Worm (Caenorhabditis elegans) whole organism, early embryonic: ENCODE data around the gene W06A7.4.

ENCODE experiments used
- B0310.2 ChIP-seq: sonication (generic microtip); optimal IDR thresholded peaks from 2 replicates; lab custom pipeline; 2016; ENCODE audit warnings: mild to moderate bottlenecking, missing genetic modification characterization, missing compliant biosample characterization
- F13C5.2 ChIP-seq: sonication (generic microtip); optimal IDR thresholded peaks from 2 replicates; lab custom pipeline; 2017; ENCODE audit warnings: mild to moderate bottlenecking, missing genetic modification characterization, inconsistent platforms, missing compliant biosample characterization
- aly-1 ChIP-seq: sonication (generic microtip); optimal IDR thresholded peaks from 2 replicates; lab custom pipeline; 2016; ENCODE audit warnings: missing genetic modification characterization, missing compliant biosample characterization
- ama-1 ChIP-seq: fragments of 150-350 bp; optimal IDR thresholded peaks from 2 replicates; lab custom pipeline; 2014
- ceh-13 ChIP-seq: fragments of 200-800 bp; sonication (Bioruptor generic); optimal IDR thresholded peaks from 2 replicates; lab custom pipeline; 2018; ENCODE audit warnings: mild to moderate bottlenecking, missing genetic modification characterization, missing compliant biosample characterization
- ceh-36 ChIP-seq: sonication (generic microtip); optimal IDR thresholded peaks from 2 replicates; lab custom pipeline; 2016; ENCODE audit warnings: missing genetic modification characterization, inconsistent platforms, missing compliant biosample characterization
- ets-7 ChIP-seq: sonication (generic microtip); optimal IDR thresholded peaks from 2 replicates; lab custom pipeline; 2016; ENCODE audit warnings: missing genotype, missing genetic modification characterization, missing compliant biosample characterization
- flt-1 ChIP-seq: fragments of 200-800 bp; sonication (Bioruptor generic); IDR thresholded peaks from 2 replicates; pipeline ENCODE4 v1.3.6; 2022; ENCODE audit warnings: missing genetic modification characterization, missing compliant biosample characterization
- hmbx-1 ChIP-seq: sonication (generic microtip); optimal IDR thresholded peaks from 2 replicates; lab custom pipeline; 2016; ENCODE audit warnings: mild to moderate bottlenecking, missing genetic modification characterization, missing compliant biosample characterization
- hmg-4 ChIP-seq: fragments of 200-800 bp; sonication (Bioruptor generic); optimal IDR thresholded peaks from 2 replicates; lab custom pipeline; 2018; ENCODE audit warnings: mild to moderate bottlenecking, missing genetic modification characterization, missing compliant biosample characterization
- tbx-11 ChIP-seq: fragments of 200-800 bp; sonication (Bioruptor generic); IDR thresholded peaks from 2 replicates; pipeline ENCODE4 v1.3.6; 2022; ENCODE audit warnings: missing genetic modification characterization, missing compliant biosample characterization
- tra-4 ChIP-seq: sonication (generic microtip); optimal IDR thresholded peaks from 2 replicates; lab custom pipeline; 2017; ENCODE audit warnings: missing genetic modification characterization, missing compliant biosample characterization

- TF ChIP-seq ceh-36 (tag; lab: Kevin White, UChicago) (no peak), ama-1 (lab: Kevin White, UChicago) (no peak), F13C5.2 (tag; lab: Kevin White, UChicago) (no peak), tra-4 (tag; lab: Kevin White, UChicago) (no peak), ets-7 (no peak), tbx-11 (GFP tag; lab: Robert Waterston, UW) (no peak), B0310.2 (tag; lab: Kevin White, UChicago) (no peak), hmbx-1 (tag; lab: Kevin White, UChicago) (no peak), flt-1 (GFP tag; lab: Robert Waterston, UW) (no peak), hmg-4 (GFP tag; lab: Kevin White, UChicago) (no peak), aly-1 (tag; lab: Kevin White, UChicago) (no peak), ceh-13 (GFP tag; lab: Kevin White, UChicago) (no peak)
These were observed 43.1 kb upstream of the W06A7.4 start, which contains the start of gene Y50E8A.11 for ce11 chrV:14781130-14781529.
